Fruit fly (Drosophila melanogaster) S2 (cell line): Measurements from ENCODE around the gene CG18258.

Experiments
- CG8478 ChIP-seq: fragments of >200 bp; optimal IDR thresholded peaks from 2 replicates; lab custom pipeline; 2018
- CTCF ChIP-seq, 2 experiments: fragments of >200 bp; optimal IDR thresholded peaks; 2 replicates each; lab custom pipeline; 2018

dm6 chrX:17226681-17227019, 14.5 kb downstream of the CG18258 start, which contains the start of gene CG10598:
- TF ChIP-seq CTCF (optimal IDR thresholded peaks at IDR 0.05; lab: Kevin White, UChicago): no peak
- no peak for TF ChIP-seq CG8478 (lab: Kevin White, UChicago)
